Fruit fly (Drosophila melanogaster): ENCODE measurements around the gene Obp83g.

DNA sequence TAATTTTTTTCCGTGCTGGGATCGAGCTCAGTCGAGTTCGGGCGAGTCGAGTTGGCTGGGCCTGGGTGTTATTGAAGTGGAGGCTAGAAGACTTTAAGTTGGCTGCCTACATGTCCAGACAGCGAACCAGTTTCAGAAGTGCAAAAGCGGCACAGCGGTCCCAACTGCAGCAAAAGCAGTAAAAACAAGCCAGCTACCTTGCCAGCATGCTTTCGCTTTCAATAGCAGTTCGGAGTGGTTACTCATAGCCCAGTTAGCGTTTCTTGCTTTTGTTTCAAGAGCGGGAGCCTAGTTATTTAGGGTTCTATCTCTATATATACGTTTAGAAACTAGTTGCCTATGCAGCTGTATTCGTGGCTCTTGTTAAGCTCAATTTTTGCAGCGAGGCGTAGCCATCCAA is 9.4 kb downstream of the Obp83g start:
- TF ChIP-seq h (optimal IDR thresholded peaks at IDR 0.05): no peak
- TF ChIP-seq insv (optimal IDR thresholded peaks at IDR 0.05): no peak
- no peak for TF ChIP-seq psq (optimal IDR thresholded peaks at IDR 0.05)
- TF ChIP-seq ttk (optimal IDR thresholded peaks at IDR 0.05): no peak
